Fruit fly (Drosophila melanogaster) whole organism, embryonic: ENCODE data around the gene CG10435.
A peak's percentile ranks its signal among the peaks of the same experiment; 100 is the strongest.

Experiments used
- Adf1 ChIP-seq: fragments of 200-800 bp; sonication (Bioruptor generic); IDR thresholded peaks from 2 replicates; pipeline ENCODE4 v1.3.6; 2022; ENCODE audit warnings: missing biosample characterization, missing genetic modification characterization
- B-H2 ChIP-seq: fragments of 200-800 bp; sonication (Bioruptor generic); optimal IDR thresholded peaks from 2 replicates; lab custom pipeline; 2018; ENCODE audit warnings: missing biosample characterization, mild to moderate bottlenecking, missing genetic modification characterization
- Blimp-1 ChIP-seq: fragments of 200-800 bp; sonication (Bioruptor generic); optimal IDR thresholded peaks from 3 replicates; lab custom pipeline; 2018; ENCODE audit warnings: missing biosample characterization, missing genetic modification characterization, mild to moderate bottlenecking, moderate library complexity, missing genetic modification reagents
- CG11504 ChIP-seq: fragments of 200-800 bp; sonication (Bioruptor generic); optimal IDR thresholded peaks from 3 replicates; lab custom pipeline; 2019; ENCODE audit warnings: missing biosample characterization, mild to moderate bottlenecking, missing genetic modification characterization, moderate library complexity
- CG13287 ChIP-seq: fragments of 200-800 bp; sonication (Bioruptor generic); IDR thresholded peaks from 2 replicates; pipeline ENCODE4 v1.3.6; 2022; ENCODE audit warnings: missing biosample characterization, missing genetic modification characterization; ENCODE audit not compliant: partially characterized antibody
- CG14667 ChIP-seq: fragments of 200-800 bp; sonication (Bioruptor generic); IDR thresholded peaks from 2 replicates; pipeline ENCODE4 v1.3.6; 2022; ENCODE audit warnings: missing biosample characterization, missing genetic modification characterization
- CG1602 ChIP-seq: fragments of 200-800 bp; sonication (Bioruptor generic); optimal IDR thresholded peaks from 3 replicates; lab custom pipeline; 2016; ENCODE audit warnings: missing biosample characterization, missing genetic modification characterization
- CG17361 ChIP-seq: fragments of 200-800 bp; sonication (Bioruptor generic); IDR thresholded peaks from 3 replicates; pipeline ENCODE4 v1.3.6; 2022; ENCODE audit warnings: missing biosample characterization, missing genetic modification characterization
- CG18262 ChIP-seq: fragments of 200-800 bp; optimal IDR thresholded peaks from 3 replicates; lab custom pipeline; 2019; ENCODE audit warnings: missing biosample characterization, mild to moderate bottlenecking, missing genetic modification characterization, moderate library complexity
- CG18764 ChIP-seq: fragments of 200-800 bp; sonication (Bioruptor generic); optimal IDR thresholded peaks from 3 replicates; lab custom pipeline; 2016; ENCODE audit warnings: missing biosample characterization, missing genetic modification characterization
- CG32772 ChIP-seq: fragments of 200-800 bp; sonication (Bioruptor generic); IDR thresholded peaks from 2 replicates; pipeline ENCODE4 v1.3.6; 2022; ENCODE audit warnings: missing biosample characterization, missing genetic modification characterization
- CG3838 ChIP-seq: fragments of 200-800 bp; sonication (Bioruptor generic); optimal IDR thresholded peaks from 3 replicates; lab custom pipeline; 2016; ENCODE audit warnings: missing biosample characterization, missing genetic modification characterization
- CG4360 ChIP-seq: fragments of 200-800 bp; sonication (Bioruptor generic); IDR thresholded peaks from 2 replicates; pipeline ENCODE4 v1.3.6; 2022; ENCODE audit warnings: missing biosample characterization, missing genetic modification characterization
- CG5245 ChIP-seq: fragments of 200-800 bp; sonication (Bioruptor generic); optimal IDR thresholded peaks from 3 replicates; lab custom pipeline; 2016; ENCODE audit warnings: missing biosample characterization, missing genetic modification characterization
- CG6272 ChIP-seq: fragments of 200-800 bp; sonication (Bioruptor generic); IDR thresholded peaks from 2 replicates; pipeline ENCODE4 v1.3.6; 2022; ENCODE audit warnings: missing biosample characterization, missing genetic modification characterization
- CG9817 ChIP-seq: fragments of 200-800 bp; sonication (Bioruptor generic); optimal IDR thresholded peaks from 2 replicates; lab custom pipeline; 2018; ENCODE audit warnings: missing biosample characterization, mild to moderate bottlenecking, missing genetic modification characterization, moderate library complexity
- CrebB ChIP-seq: fragments of 200-800 bp; sonication (Bioruptor generic); optimal IDR thresholded peaks from 3 replicates; lab custom pipeline; 2018; ENCODE audit warnings: missing biosample characterization, mild to moderate bottlenecking, missing genetic modification characterization
- D ChIP-seq, 2 experiments: fragments of 200-800 bp in 1 of 2; fragments of >200 bp in 1 of 2; sonication (Bioruptor generic) in 1 of 2; optimal IDR thresholded peaks; 2 replicates in 1 of 2; 3 replicates in 1 of 2; lab custom pipeline; 2017; ENCODE audit warnings: mild to moderate bottlenecking in 1 of 2, missing biosample characterization in 1 of 2, missing genetic modification characterization in 1 of 2, missing genetic modification reagents in 1 of 2
- Dip2 ChIP-seq: fragments of 200-800 bp; sonication (Bioruptor generic); IDR thresholded peaks from 2 replicates; pipeline ENCODE4 v1.3.6; 2022; ENCODE audit warnings: missing biosample characterization, missing genetic modification characterization
- Dip3 ChIP-seq: fragments of 200-800 bp; sonication (Bioruptor generic); optimal IDR thresholded peaks from 3 replicates; lab custom pipeline; 2016; ENCODE audit warnings: missing biosample characterization, missing genetic modification characterization
- E2f1 ChIP-seq: fragments of 200-800 bp; sonication (Bioruptor generic); IDR thresholded peaks from 2 replicates; pipeline ENCODE4 v1.3.6; 2022; ENCODE audit warnings: missing biosample characterization, missing genetic modification characterization
- Fer2 ChIP-seq: fragments of 200-800 bp; sonication (Bioruptor generic); optimal IDR thresholded peaks from 2 replicates; lab custom pipeline; 2018; ENCODE audit warnings: missing biosample characterization, mild to moderate bottlenecking, missing genetic modification characterization, moderate library complexity
- HHEX ChIP-seq: fragments of 200-800 bp; sonication (Bioruptor generic); optimal IDR thresholded peaks from 3 replicates; lab custom pipeline; 2017; ENCODE audit warnings: missing biosample characterization, mild to moderate bottlenecking, missing genetic modification characterization, missing genetic modification reagents
- HLHmδ ChIP-seq: fragments of 200-800 bp; sonication (Bioruptor generic); optimal IDR thresholded peaks from 2 replicates; lab custom pipeline; 2018; ENCODE audit warnings: missing biosample characterization, mild to moderate bottlenecking, missing genetic modification characterization, moderate library complexity
- MBD-R2 ChIP-seq: fragments of 200-800 bp; sonication (Bioruptor generic); IDR thresholded peaks from 2 replicates; pipeline ENCODE4 v1.3.6; 2022; ENCODE audit warnings: missing biosample characterization, missing genetic modification characterization
- NK7.1 ChIP-seq: fragments of 200-800 bp; sonication (Bioruptor generic); optimal IDR thresholded peaks from 3 replicates; lab custom pipeline; 2016; ENCODE audit warnings: missing biosample characterization, missing genetic modification characterization
- Nf-YC ChIP-seq: fragments of 200-800 bp; optimal IDR thresholded peaks from 3 replicates; lab custom pipeline; 2019; ENCODE audit warnings: missing biosample characterization, mild to moderate bottlenecking, missing genetic modification characterization, moderate library complexity
- Optix ChIP-seq: fragments of 200-800 bp; sonication (Bioruptor generic); IDR thresholded peaks from 3 replicates; pipeline ENCODE4 v1.3.6; 2022; ENCODE audit warnings: missing biosample characterization, missing genetic modification characterization
- Pdp1 ChIP-seq, 2 experiments: fragments of 200-800 bp; sonication (Bioruptor generic); optimal IDR thresholded peaks; 3 replicates each; lab custom pipeline; 2016; ENCODE audit warnings: missing biosample characterization in 2 of 2, missing genetic modification characterization in 2 of 2, mild to moderate bottlenecking in 1 of 2, moderate library complexity in 1 of 2
- Trl ChIP-seq, 3 experiments: fragments of >200 bp in 2 of 3; fragments of 200-800 bp in 1 of 3; sonication (Bioruptor generic) in 1 of 3; optimal IDR thresholded peaks; 2 replicates in 1 of 3; 3 replicates in 2 of 3; lab custom pipeline; 2016 to 2017; ENCODE audit warnings: missing biosample characterization in 1 of 3, missing genetic modification characterization in 1 of 3
- Vsx1 ChIP-seq: fragments of 200-800 bp; sonication (Bioruptor generic); optimal IDR thresholded peaks from 2 replicates; lab custom pipeline; 2017; ENCODE audit warnings: missing biosample characterization, mild to moderate bottlenecking, missing genetic modification characterization, missing genetic modification reagents
- al ChIP-seq: fragments of 200-800 bp; sonication (Bioruptor generic); IDR thresholded peaks from 2 replicates; pipeline ENCODE4 v1.3.6; 2022; ENCODE audit warnings: missing biosample characterization, missing genetic modification characterization
- bab2 ChIP-seq: fragments of 200-800 bp; sonication (Bioruptor generic); optimal IDR thresholded peaks from 2 replicates; lab custom pipeline; 2016; ENCODE audit warnings: missing biosample characterization, missing genetic modification characterization
- cas ChIP-seq: fragments of 200-800 bp; sonication (Bioruptor generic); IDR thresholded peaks from 2 replicates; pipeline ENCODE4 v1.3.6; 2022; ENCODE audit warnings: missing biosample characterization, missing genetic modification characterization
- dan ChIP-seq: fragments of 200-800 bp; sonication (Bioruptor generic); IDR thresholded peaks from 2 replicates; pipeline ENCODE4 v1.3.6; 2022; ENCODE audit warnings: missing biosample characterization, missing genetic modification characterization
- eve ChIP-seq, 2 experiments: fragments of >200 bp; optimal IDR thresholded peaks; 2 replicates each; lab custom pipeline; 2017; ENCODE audit warnings: missing biosample characterization in 2 of 2, missing genetic modification characterization in 2 of 2
- eyg ChIP-seq: fragments of 200-800 bp; sonication (Bioruptor generic); optimal IDR thresholded peaks from 3 replicates; lab custom pipeline; 2016; ENCODE audit warnings: missing biosample characterization, missing genetic modification characterization
- grn ChIP-seq: fragments of 200-800 bp; sonication (Bioruptor generic); optimal IDR thresholded peaks from 3 replicates; lab custom pipeline; 2017; ENCODE audit warnings: missing biosample characterization, missing genetic modification characterization
- hbn ChIP-seq: fragments of 200-800 bp; sonication (Bioruptor generic); IDR thresholded peaks from 2 replicates; pipeline ENCODE4 v1.3.6; 2022; ENCODE audit warnings: missing biosample characterization, missing genetic modification characterization; ENCODE audit not compliant: partially characterized antibody
- hkb ChIP-seq, 2 experiments: fragments of 200-800 bp in 1 of 2; fragments of >200 bp in 1 of 2; sonication (Bioruptor generic) in 1 of 2; IDR thresholded peaks in 1 of 2; optimal IDR thresholded peaks in 1 of 2; 2 replicates each; pipeline versions ENCODE4 v1.3.6 to Lab custom; 2017 to 2022; ENCODE audit warnings: missing biosample characterization in 1 of 2, missing genetic modification characterization in 1 of 2
- knrl ChIP-seq: fragments of 200-800 bp; sonication (Bioruptor generic); IDR thresholded peaks from 3 replicates; pipeline ENCODE4 v1.3.6; 2022; ENCODE audit warnings: missing biosample characterization, missing genetic modification characterization; ENCODE audit not compliant: partially characterized antibody
- nmo ChIP-seq: fragments of 200-800 bp; sonication (Bioruptor generic); optimal IDR thresholded peaks from 2 replicates; lab custom pipeline; 2018; ENCODE audit warnings: missing biosample characterization, mild to moderate bottlenecking, missing genetic modification characterization, moderate library complexity
- peb ChIP-seq: fragments of 200-800 bp; sonication (Bioruptor generic); IDR thresholded peaks from 2 replicates; pipeline ENCODE4 v1.3.6; 2022; ENCODE audit warnings: missing biosample characterization, missing genetic modification characterization
- phol ChIP-seq: fragments of 200-800 bp; sonication (Bioruptor generic); optimal IDR thresholded peaks from 3 replicates; lab custom pipeline; 2018; ENCODE audit warnings: missing biosample characterization, mild to moderate bottlenecking, missing genetic modification characterization, moderate library complexity
- sisA ChIP-seq: fragments of 200-800 bp; sonication (Bioruptor generic); IDR thresholded peaks from 2 replicates; pipeline ENCODE4 v1.3.6; 2022; ENCODE audit warnings: missing biosample characterization, missing genetic modification characterization
- sob ChIP-seq: fragments of 200-800 bp; sonication (Bioruptor generic); IDR thresholded peaks from 2 replicates; pipeline ENCODE4 v1.3.6; 2022; ENCODE audit warnings: missing biosample characterization, missing genetic modification characterization
- tgo ChIP-seq: fragments of 200-800 bp; sonication (Bioruptor generic); IDR thresholded peaks from 3 replicates; pipeline ENCODE4 v1.3.6; 2022; ENCODE audit warnings: missing biosample characterization, missing genetic modification characterization
- toy ChIP-seq: fragments of 200-800 bp; sonication (Bioruptor generic); IDR thresholded peaks from 2 replicates; pipeline ENCODE4 v1.3.6; 2022; ENCODE audit warnings: missing biosample characterization, missing genetic modification characterization
- vnd ChIP-seq: fragments of 200-800 bp; sonication (Bioruptor generic); IDR thresholded peaks from 3 replicates; pipeline ENCODE4 v1.3.6; 2022; ENCODE audit warnings: missing biosample characterization, missing genetic modification characterization; ENCODE audit not compliant: partially characterized antibody
- zen2 ChIP-seq: fragments of 200-800 bp; sonication (Bioruptor generic); IDR thresholded peaks from 3 replicates; pipeline ENCODE4 v1.3.6; 2022; ENCODE audit warnings: missing biosample characterization, missing genetic modification characterization; ENCODE audit not compliant: partially characterized antibody

Gene CG10435

dm6 chr3R:8037896-8038295, 24.9 kb upstream of the CG10435 start (continued):
- no peak for TF ChIP-seq CrebB
- no peak for TF ChIP-seq NK7.1 (GFP tag; lab: Kevin White, UChicago)
- peak; percentile 77 for TF ChIP-seq Blimp-1 (GFP tag; lab: Kevin White, UChicago)
- TF ChIP-seq sisA (GFP tag; lab: Robert Waterston, UW), result peak; percentile 41
- no peak for TF ChIP-seq MBD-R2 (GFP tag; lab: Robert Waterston, UW)
- no peak for TF ChIP-seq Dip2 (GFP tag; lab: Robert Waterston, UW)
- no peak for TF ChIP-seq knrl (GFP tag; lab: Robert Waterston, UW)
- no peak for TF ChIP-seq Adf1 (GFP tag; lab: Robert Waterston, UW)
- no peak for TF ChIP-seq CG3838 (GFP tag; lab: Kevin White, UChicago)
- TF ChIP-seq hkb (optimal IDR thresholded peaks at IDR 0.05; lab: Kevin White, UChicago), result no peak
- TF ChIP-seq hkb (GFP tag; IDR thresholded peaks at IDR 0.05; lab: Robert Waterston, UW), result no peak; the same call in 1 of the 2 replicates
- no peak for TF ChIP-seq sob (GFP tag; lab: Robert Waterston, UW)
- no peak for TF ChIP-seq eyg (GFP tag; lab: Kevin White, UChicago)
- no peak for TF ChIP-seq B-H2 (GFP tag; lab: Kevin White, UChicago)
- TF ChIP-seq Dip3 (GFP tag; lab: Kevin White, UChicago), result no peak
- no peak for TF ChIP-seq cas (GFP tag; lab: Robert Waterston, UW)
- TF ChIP-seq CG14667 (GFP tag; lab: Robert Waterston, UW), result no peak
- no peak for TF ChIP-seq zen2 (GFP tag; lab: Robert Waterston, UW)
- no peak for TF ChIP-seq HLHmδ (GFP tag; lab: Kevin White, UChicago)
- no peak for TF ChIP-seq Trl (optimal IDR thresholded peaks at IDR 0.05; lab: Kevin White, UChicago)
- TF ChIP-seq Trl (GFP tag; optimal IDR thresholded peaks at IDR 0.05; lab: Kevin White, UChicago), result no peak
- TF ChIP-seq CG32772 (GFP tag; lab: Robert Waterston, UW), result peak; percentile 50
- peak; percentile 7; the same call in 1 of the 2 replicates for TF ChIP-seq E2f1 (GFP tag; lab: Robert Waterston, UW)
- no peak for TF ChIP-seq tgo (GFP tag; lab: Robert Waterston, UW)
- TF ChIP-seq bab2 (GFP tag; lab: Kevin White, UChicago), result no peak
- TF ChIP-seq vnd, result no peak
- no peak for TF ChIP-seq D (optimal IDR thresholded peaks at IDR 0.05; lab: Kevin White, UChicago)
- peak; percentile 2 for TF ChIP-seq D (GFP tag; optimal IDR thresholded peaks at IDR 0.05; lab: Kevin White, UChicago)
- peak; percentile 4 for TF ChIP-seq nmo
- no peak for TF ChIP-seq Vsx1 (GFP tag; lab: Kevin White, UChicago)
- TF ChIP-seq CG6272 (GFP tag; lab: Robert Waterston, UW), result no peak
- no peak for TF ChIP-seq Fer2 (tag; lab: Kevin White, UChicago)
- no peak for TF ChIP-seq grn (GFP tag; lab: Kevin White, UChicago)
- no peak for TF ChIP-seq HHEX (GFP tag; lab: Kevin White, UChicago)
- no peak for TF ChIP-seq Optix (GFP tag; lab: Robert Waterston, UW)
- TF ChIP-seq CG11504 (tag; lab: Kevin White, UChicago), result peak; percentile 62
- TF ChIP-seq Nf-YC (tag; lab: Kevin White, UChicago), result no peak
- TF ChIP-seq CG9817 (tag; lab: Kevin White, UChicago), result no peak
- no peak for TF ChIP-seq CG1602
- TF ChIP-seq hbn (GFP tag; lab: Robert Waterston, UW), result no peak
- no peak for TF ChIP-seq CG4360 (GFP tag; lab: Robert Waterston, UW)
- no peak for TF ChIP-seq peb (GFP tag; lab: Robert Waterston, UW)
- TF ChIP-seq CG13287 (GFP tag; lab: Robert Waterston, UW), result no peak
- TF ChIP-seq CG17361 (GFP tag; lab: Robert Waterston, UW), result peak; percentile 23; the same call in 1 of the 3 replicates
- no peak for TF ChIP-seq toy (GFP tag; lab: Robert Waterston, UW)
- TF ChIP-seq CG5245 (GFP tag; lab: Kevin White, UChicago), result peak; percentile 8
- TF ChIP-seq dan (GFP tag; lab: Robert Waterston, UW), result no peak
- peak; percentile 53 for TF ChIP-seq CG18262 (tag; lab: Kevin White, UChicago)
- no peak for TF ChIP-seq Pdp1 (GFP tag; optimal IDR thresholded peaks at IDR 0.05; lab: Kevin White, UChicago)
- peak; percentile 46 for TF ChIP-seq phol (tag; lab: Kevin White, UChicago)
- no peak for TF ChIP-seq al (GFP tag; lab: Robert Waterston, UW)
- TF ChIP-seq eve (GFP tag; optimal IDR thresholded peaks at IDR 0.05; lab: Kevin White, UChicago), result no peak
- no peak for TF ChIP-seq CG18764
